Worm (Caenorhabditis elegans) whole organism, young adult: ENCODE measurements around the gene srj-18.

Source experiments
- B0336.3 ChIP-seq: fragments of 200-800 bp; sonication (Bioruptor generic); IDR thresholded peaks from 2 replicates; pipeline ENCODE4 v1.3.6; 2022; ENCODE audit warnings: missing genetic modification characterization, missing compliant biosample characterization
- F22D6.2 ChIP-seq: sonication (generic microtip); optimal IDR thresholded peaks from 2 replicates; lab custom pipeline; 2016; ENCODE audit warnings: mild to moderate bottlenecking, missing genetic modification characterization, missing compliant biosample characterization
- F52B5.7 ChIP-seq: sonication (generic microtip); optimal IDR thresholded peaks from 2 replicates; lab custom pipeline; 2016; ENCODE audit warnings: mild to moderate bottlenecking, missing genetic modification characterization, missing compliant biosample characterization
- K11D2.4 ChIP-seq: fragments of 200-800 bp; sonication (Bioruptor generic); IDR thresholded peaks from 2 replicates; pipeline ENCODE4 v1.3.6; 2022; ENCODE audit warnings: missing genetic modification reagents, missing genetic modification characterization, missing compliant biosample characterization
- K12H6.12 ChIP-seq: fragments of 200-800 bp; sonication (Bioruptor generic); optimal IDR thresholded peaks from 2 replicates; lab custom pipeline; 2018; ENCODE audit warnings: mild to moderate bottlenecking, missing genetic modification characterization, missing compliant biosample characterization
- Y53F4B.3 ChIP-seq: fragments of 200-800 bp; sonication (Bioruptor generic); IDR thresholded peaks from 2 replicates; pipeline ENCODE4 v1.3.6; 2022; ENCODE audit warnings: missing genetic modification reagents, missing genetic modification characterization, missing compliant biosample characterization
- Y56A3A.18 ChIP-seq: fragments of 200-800 bp; sonication (Bioruptor generic); IDR thresholded peaks from 2 replicates; pipeline ENCODE4 v1.3.6; 2022; ENCODE audit warnings: missing genetic modification reagents, missing genetic modification characterization, missing compliant biosample characterization
- aptf-3 ChIP-seq: fragments of 200-800 bp; sonication (Bioruptor generic); IDR thresholded peaks from 2 replicates; pipeline ENCODE4 v1.3.6; 2022; ENCODE audit warnings: missing genetic modification characterization, missing compliant biosample characterization
- attf-5 ChIP-seq: fragments of 200-800 bp; sonication (Bioruptor generic); optimal IDR thresholded peaks from 2 replicates; lab custom pipeline; 2018; ENCODE audit warnings: mild to moderate bottlenecking, missing genetic modification characterization, missing compliant biosample characterization
- cebp-1 ChIP-seq, 2 experiments: fragments of 200-800 bp in 1 of 2; sonication (Bioruptor generic) in 1 of 2; sonication (generic microtip) in 1 of 2; IDR thresholded peaks in 1 of 2; optimal IDR thresholded peaks in 1 of 2; 2 replicates each; pipeline versions ENCODE4 v1.3.6 to Lab custom; 2017 to 2022; ENCODE audit warnings: missing compliant biosample characterization in 2 of 2, missing genetic modification characterization in 2 of 2, mild to moderate bottlenecking in 1 of 2, missing genetic modification reagents in 1 of 2, moderate library complexity in 1 of 2
- dpff-1 ChIP-seq: sonication (generic microtip); optimal IDR thresholded peaks from 2 replicates; lab custom pipeline; 2017; ENCODE audit warnings: mild to moderate bottlenecking, missing genetic modification characterization, missing compliant biosample characterization
- dpl-1 ChIP-seq: fragments of 150-350 bp; optimal IDR thresholded peaks from 2 replicates; lab custom pipeline; 2014; ENCODE audit warnings: missing biosample characterization, missing genetic modification reagents, missing genetic modification characterization
- egrh-3 ChIP-seq: fragments of 200-800 bp; sonication (Bioruptor generic); IDR thresholded peaks from 2 replicates; pipeline ENCODE4 v1.3.6; 2022; ENCODE audit warnings: missing genetic modification reagents, missing genetic modification characterization, missing compliant biosample characterization
- hmg-1.2 ChIP-seq: fragments of 200-800 bp; sonication (Bioruptor generic); IDR thresholded peaks from 2 replicates; pipeline ENCODE4 v1.3.6; 2022; ENCODE audit warnings: missing genetic modification reagents, missing genetic modification characterization, missing compliant biosample characterization
- lag-1 ChIP-seq: fragments of 200-800 bp; sonication (Bioruptor generic); IDR thresholded peaks from 2 replicates; pipeline ENCODE4 v1.3.6; 2022; ENCODE audit warnings: missing genetic modification reagents, missing genetic modification characterization, missing compliant biosample characterization
- madf-10 ChIP-seq: sonication (generic microtip); optimal IDR thresholded peaks from 2 replicates; lab custom pipeline; 2016; ENCODE audit warnings: mild to moderate bottlenecking, missing genetic modification characterization, missing compliant biosample characterization
- nfyb-1 ChIP-seq: fragments of 200-800 bp; sonication (Bioruptor generic); IDR thresholded peaks from 2 replicates; pipeline ENCODE4 v1.3.6; 2022; ENCODE audit warnings: missing genetic modification reagents, missing genetic modification characterization, missing compliant biosample characterization
- nhr-80 ChIP-seq: sonication (generic microtip); optimal IDR thresholded peaks from 2 replicates; lab custom pipeline; 2016; ENCODE audit warnings: missing genetic modification characterization, missing compliant biosample characterization
- nhr-90 ChIP-seq: sonication (generic microtip); optimal IDR thresholded peaks from 2 replicates; lab custom pipeline; 2016; ENCODE audit warnings: missing genotype, mild to moderate bottlenecking, missing genetic modification characterization, missing compliant biosample characterization
- pha-4 ChIP-seq: fragments of 150-350 bp; sonication (generic microtip); optimal IDR thresholded peaks from 2 replicates; lab custom pipeline; 2014; ENCODE audit warnings: missing biosample characterization, missing genetic modification reagents, missing genetic modification characterization
- snpc-1.1 ChIP-seq: sonication (generic microtip); optimal IDR thresholded peaks from 2 replicates; lab custom pipeline; 2017; ENCODE audit warnings: missing genetic modification characterization, mild to moderate bottlenecking, missing compliant biosample characterization, antibody characterized with exemption, moderate library complexity, missing genotype, missing genetic modification reagents; ENCODE audit not compliant: insufficient read depth
- snpc-4 ChIP-seq, 5 experiments: fragments of 150-350 bp in 1 of 5; sonication (generic microtip) in 4 of 5; optimal IDR thresholded peaks; 2 replicates each; lab custom pipeline; 2014 to 2018; ENCODE audit warnings: missing genetic modification characterization in 5 of 5, missing biosample characterization in 3 of 5, antibody characterized with exemption in 2 of 5, mild to moderate bottlenecking in 2 of 5, missing compliant biosample characterization in 2 of 5, missing genotype in 2 of 5, moderate library complexity in 2 of 5, missing genetic modification reagents in 1 of 5
- tlf-1 ChIP-seq: fragments of 200-800 bp; sonication (Bioruptor generic); optimal IDR thresholded peaks from 2 replicates; lab custom pipeline; 2018; ENCODE audit warnings: mild to moderate bottlenecking, missing genetic modification characterization, missing compliant biosample characterization
- zfh-2 ChIP-seq: fragments of 200-800 bp; sonication (Bioruptor generic); conservative IDR thresholded peaks from 2 replicates; pipeline ENCODE4 v1.3.6; 2022; ENCODE audit warnings: missing genetic modification reagents, missing genetic modification characterization, missing compliant biosample characterization
- ztf-28 ChIP-seq: fragments of 200-800 bp; sonication (Bioruptor generic); IDR thresholded peaks from 2 replicates; pipeline ENCODE4 v1.3.6; 2022; ENCODE audit warnings: missing genetic modification reagents, missing genetic modification characterization, missing compliant biosample characterization
- ztf-6 ChIP-seq: fragments of 200-800 bp; sonication (Bioruptor generic); IDR thresholded peaks from 2 replicates; pipeline ENCODE4 v1.3.6; 2022; ENCODE audit warnings: missing genetic modification reagents, missing genetic modification characterization, missing compliant biosample characterization

srj-18 gene

DNA sequence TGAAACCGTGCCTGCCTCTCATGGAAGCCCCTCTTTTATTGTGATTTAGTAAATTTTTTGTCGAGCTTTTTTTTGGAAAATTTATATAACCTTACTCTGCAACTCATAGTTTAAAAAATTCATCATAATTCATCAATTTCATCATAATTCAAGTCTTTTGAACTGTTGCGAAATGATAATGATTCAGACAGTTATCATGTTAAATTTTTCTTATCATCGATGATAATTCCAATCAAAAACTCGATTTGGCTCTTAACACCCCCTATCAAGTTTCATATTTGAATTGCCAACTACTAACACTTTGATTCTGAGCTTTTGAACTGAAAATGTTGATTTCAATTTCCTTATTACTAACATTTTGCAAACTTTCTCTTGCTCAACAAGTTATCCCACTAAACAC, 36.0 kb downstream of the srj-18 start, which contains the start of gene F54E2.1:
Gene F54E2.1 (plus strand): TSS at position 235 of the 400 bp plus-strand sequence.
- TF ChIP-seq Y53F4B.3 (GFP tag; lab: Robert Waterston, UW) (no peak), madf-10 (tag; lab: Kevin White, UChicago) (no peak), aptf-3 (GFP tag; lab: Robert Waterston, UW) (no peak), nhr-80 (tag; lab: Kevin White, UChicago) (peak; percentile 82), K11D2.4 (GFP tag; lab: Robert Waterston, UW) (no peak), ztf-6 (no peak), hmg-1.2 (GFP tag; lab: Robert Waterston, UW) (no peak), cebp-1 (GFP tag; IDR thresholded peaks at IDR 0.05; lab: Robert Waterston, UW) (peak; percentile 87), cebp-1 (tag; optimal IDR thresholded peaks at IDR 0.05; lab: Kevin White, UChicago) (no peak), egrh-3 (GFP tag; lab: Robert Waterston, UW) (no peak), F22D6.2 (no peak), attf-5 (GFP tag; lab: Kevin White, UChicago) (no peak)
- TF ChIP-seq, all 124 proteins: peak for 2

DNA sequence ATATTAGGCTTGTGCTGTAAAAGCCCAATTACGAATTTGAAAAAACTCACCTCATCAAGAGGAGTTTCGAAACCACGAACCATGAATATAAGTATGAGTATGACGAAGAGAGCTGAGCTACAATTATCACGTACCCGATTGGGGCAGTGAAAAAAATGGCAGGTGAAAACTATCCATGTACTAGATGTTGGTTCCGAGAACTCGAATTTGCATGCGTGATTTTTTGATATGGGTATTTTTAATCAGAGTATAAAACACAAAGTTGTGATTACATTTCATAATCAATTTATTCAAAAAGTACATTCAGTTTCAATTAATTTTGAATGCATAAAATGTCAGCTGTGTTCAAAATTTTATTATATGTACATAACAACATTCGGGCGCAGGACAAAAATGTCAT, 39.7 kb downstream of the srj-18 start, which contains the start of gene F54E2.9:
Gene F54E2.9 (minus strand): TSS at position 132 of the 400 bp plus-strand sequence.
- TF ChIP-seq tlf-1 (GFP tag; lab: Kevin White, UChicago) (no peak), dpl-1 (no peak)

ce11 chrV:2815956-2816355, 41.8 kb downstream of the srj-18 start, which contains the start of gene F54E2.5:
Gene F54E2.5, minus strand, starts transcription at chrV:2816056.
- no peak for TF ChIP-seq snpc-1.1 (tag; lab: Kevin White, UChicago)

ce11 chrV:2818117-2818516, 44.0 kb downstream of the srj-18 start, which contains the start of gene srt-34:
Gene srt-34, minus strand, starts transcription at chrV:2818217.
- TF ChIP-seq dpff-1 (no peak), Y56A3A.18 (no peak), B0336.3 (GFP tag; lab: Robert Waterston, UW) (no peak), tlf-1 (GFP tag; lab: Kevin White, UChicago) (no peak), snpc-4 (GFP tag; optimal IDR thresholded peaks at IDR 0.05; lab: Kevin White, UChicago) (no peak), snpc-4 (tag; optimal IDR thresholded peaks at IDR 0.05; lab: Kevin White, UChicago) (no peak), lag-1 (GFP tag; lab: Robert Waterston, UW) (no peak), F52B5.7 (tag; lab: Kevin White, UChicago) (no peak), K12H6.12 (tag; lab: Kevin White, UChicago) (no peak), nhr-90 (tag; lab: Kevin White, UChicago) (no peak), nhr-80 (tag; lab: Kevin White, UChicago) (no peak)

DNA sequence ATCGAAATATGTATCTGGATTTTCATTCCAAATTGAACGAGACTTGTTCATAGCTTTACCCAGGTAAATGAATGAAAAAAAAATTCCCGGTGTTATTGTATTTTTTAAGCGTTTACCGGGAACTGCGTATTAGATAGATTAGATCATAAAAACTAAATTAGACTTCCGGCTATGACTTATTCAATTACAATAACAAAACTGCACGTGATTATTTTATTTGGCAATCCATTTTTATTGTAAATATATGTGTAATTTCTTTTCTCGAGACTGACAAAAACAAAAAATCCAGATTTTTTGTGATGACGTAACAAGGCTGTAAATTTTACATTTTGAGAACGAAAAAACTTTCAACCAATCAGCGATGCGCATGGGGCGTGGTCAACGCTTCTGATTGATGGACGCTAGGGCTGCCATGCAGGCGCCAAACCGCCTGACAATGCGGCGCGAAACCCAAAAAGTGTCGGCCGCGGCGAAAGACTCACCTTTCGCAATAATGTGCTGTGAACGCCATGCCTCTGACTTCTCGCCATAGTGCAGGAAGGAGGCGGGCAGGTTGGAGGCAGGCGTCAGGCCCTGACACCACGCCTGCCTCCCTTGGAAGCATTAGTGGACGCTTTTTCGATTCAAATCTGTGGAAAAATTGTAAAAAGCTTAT, 47.6 kb downstream of the srj-18 start, which contains the start of gene srh-36:
Gene srh-36 (minus strand): TSS at position 51 of the 655 bp plus-strand sequence.
- 0 out of 2 replicates have a peak, but pooled peaks have one; percentile 56 for TF ChIP-seq ztf-28
- peak; percentile 81 for TF ChIP-seq zfh-2
- TF ChIP-seq nfyb-1 (GFP tag; lab: Robert Waterston, UW): peak; percentile 53; the same call in 1 of the 2 replicates
- no peak for TF ChIP-seq egrh-3 (GFP tag; lab: Robert Waterston, UW)
- no peak for TF ChIP-seq snpc-4 (GFP tag; optimal IDR thresholded peaks at IDR 0.05; lab: Kevin White, UChicago)
- peak in 1 of 4 experiments; percentile 53 for TF ChIP-seq snpc-4 (tag; optimal IDR thresholded peaks at IDR 0.05; lab: Kevin White, UChicago)
- TF ChIP-seq pha-4 (tag; lab: Kevin White, UChicago): no peak
